Worm (Caenorhabditis elegans): ENCODE measurements around the gene F41H10.1.
A peak's percentile ranks its signal among the peaks of the same experiment; 100 is the strongest.

DNA sequence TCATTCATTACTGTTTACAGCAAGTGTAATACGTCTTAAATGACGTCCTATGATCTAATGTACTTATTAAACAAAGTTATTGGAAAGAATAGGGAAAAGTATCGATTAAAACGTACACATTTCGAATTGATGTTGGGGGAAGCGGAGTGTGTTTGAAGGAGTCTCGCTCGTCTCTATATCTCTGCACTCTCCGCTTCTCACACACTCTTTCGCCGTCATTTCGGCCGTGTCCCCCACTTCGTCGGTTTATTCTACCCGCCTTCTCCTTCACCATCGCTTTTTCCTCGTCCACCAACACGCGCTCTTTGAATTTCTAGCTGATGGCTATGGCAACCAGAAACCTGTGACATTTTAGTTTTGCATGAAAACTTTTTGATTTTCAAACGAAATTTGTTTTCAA, 13.8 kb upstream of the F41H10.1 start:
- TF ChIP-seq ama-1 (optimal IDR thresholded peaks at IDR 0.05) (no peak), lsy-2 (tag; optimal IDR thresholded peaks at IDR 0.05) (peak; percentile 38 to 45), snu-23 (GFP tag; optimal IDR thresholded peaks at IDR 0.05) (peak; percentile 52), nhr-11 (tag; optimal IDR thresholded peaks at IDR 0.05) (no peak), tbx-2 (tag; optimal IDR thresholded peaks at IDR 0.05) (peak; percentile 9), fos-1 (tag; optimal IDR thresholded peaks at IDR 0.05) (no peak), unc-86 (tag; optimal IDR thresholded peaks at IDR 0.05) (peak; percentile 37), ztf-11 (tag; optimal IDR thresholded peaks at IDR 0.05) (no peak), nhr-237 (tag; optimal IDR thresholded peaks at IDR 0.05) (no peak), lin-15B (tag; optimal IDR thresholded peaks at IDR 0.05) (peak; percentile 8), lin-39 (tag; optimal IDR thresholded peaks at IDR 0.05) (no peak), egl-27 (tag; optimal IDR thresholded peaks at IDR 0.05) (no peak), nhr-12 (tag; optimal IDR thresholded peaks at IDR 0.05) (no peak)
